Worm (Caenorhabditis elegans) whole organism, L2 larva: Measurements from ENCODE around the gene gst-30.

Experiments
- alr-1 ChIP-seq: fragments of 150-350 bp; optimal IDR thresholded peaks from 2 replicates; lab custom pipeline; 2014; ENCODE audit warnings: missing biosample characterization, missing genetic modification characterization
- fos-1 ChIP-seq: fragments of 150-350 bp; optimal IDR thresholded peaks from 2 replicates; lab custom pipeline; 2014; ENCODE audit warnings: missing biosample characterization, missing genetic modification characterization
- mbf-1 ChIP-seq: sonication (generic microtip); optimal IDR thresholded peaks from 2 replicates; lab custom pipeline; 2017; ENCODE audit warnings: missing biosample characterization, missing genetic modification characterization
- nhr-25 ChIP-seq: fragments of 150-350 bp; sonication (generic microtip); optimal IDR thresholded peaks from 3 replicates; lab custom pipeline; 2014; ENCODE audit warnings: missing biosample characterization, missing genetic modification characterization
- nhr-77 ChIP-seq: fragments of 150-350 bp; optimal IDR thresholded peaks from 2 replicates; lab custom pipeline; 2014; ENCODE audit warnings: missing biosample characterization, missing genetic modification characterization
- ztf-11 ChIP-seq: sonication (generic microtip); optimal IDR thresholded peaks from 2 replicates; lab custom pipeline; 2017; ENCODE audit warnings: missing biosample characterization, missing genetic modification characterization

- TF ChIP-seq mbf-1 (tag; lab: Kevin White, UChicago) (no peak), alr-1 (tag; lab: Kevin White, UChicago) (no peak), nhr-25 (no peak), nhr-77 (tag; lab: Kevin White, UChicago) (no peak), ztf-11 (tag; lab: Kevin White, UChicago) (no peak), fos-1 (tag; lab: Kevin White, UChicago) (no peak)
Observed at ce11 chrII:4892594-4892993, 42.3 kb downstream of the gst-30 start, which contains the start of gene msp-33.
